Fruit fly (Drosophila melanogaster) whole organism, pupa: ENCODE data around the gene CG15130.

Experiments
- CG14655 ChIP-seq: fragments of 200-800 bp; sonication (Bioruptor generic); optimal IDR thresholded peaks from 3 replicates; lab custom pipeline; 2017; ENCODE audit warnings: mild to moderate bottlenecking, missing biosample characterization, missing genetic modification reagents, missing genetic modification characterization
- CG17806 ChIP-seq: fragments of 200-800 bp; sonication (Bioruptor generic); optimal IDR thresholded peaks from 2 replicates; lab custom pipeline; 2018; ENCODE audit warnings: missing biosample characterization, mild to moderate bottlenecking, missing genetic modification characterization, moderate library complexity
- CG32121 ChIP-seq: fragments of 200-800 bp; sonication (Bioruptor generic); IDR thresholded peaks from 2 replicates; pipeline ENCODE4 v1.3.6; 2022; ENCODE audit warnings: missing biosample characterization, missing genetic modification characterization
- CG34367 ChIP-seq: fragments of 200-800 bp; sonication (Bioruptor generic); optimal IDR thresholded peaks from 2 replicates; lab custom pipeline; 2018; ENCODE audit warnings: missing biosample characterization, mild to moderate bottlenecking, missing genetic modification characterization
- CG8159 ChIP-seq: fragments of 200-800 bp; sonication (Bioruptor generic); optimal IDR thresholded peaks from 3 replicates; lab custom pipeline; 2018; ENCODE audit warnings: missing biosample characterization, mild to moderate bottlenecking, missing genetic modification characterization, moderate library complexity
- CG8301 ChIP-seq: fragments of 200-800 bp; sonication (Bioruptor generic); optimal IDR thresholded peaks from 2 replicates; lab custom pipeline; 2018; ENCODE audit warnings: missing biosample characterization, mild to moderate bottlenecking, missing genetic modification characterization
- CG9948 ChIP-seq: fragments of 200-800 bp; sonication (Bioruptor generic); optimal IDR thresholded peaks from 2 replicates; lab custom pipeline; 2018; ENCODE audit warnings: missing biosample characterization, mild to moderate bottlenecking, missing genetic modification characterization, moderate library complexity
- EcR ChIP-seq: fragments of 200-800 bp; sonication (Bioruptor generic); optimal IDR thresholded peaks from 3 replicates; lab custom pipeline; 2019; ENCODE audit warnings: missing biosample characterization, missing genetic modification characterization, mild to moderate bottlenecking, moderate library complexity, missing genetic modification reagents
- Ets98B ChIP-seq: fragments of 200-800 bp; sonication (Bioruptor generic); IDR thresholded peaks from 2 replicates; pipeline ENCODE4 v1.3.6; 2022; ENCODE audit warnings: missing biosample characterization, missing genetic modification characterization
- Pif1B ChIP-seq: fragments of 200-800 bp; sonication (Bioruptor generic); optimal IDR thresholded peaks from 3 replicates; lab custom pipeline; 2016; ENCODE audit warnings: missing biosample characterization, missing genetic modification characterization
- Snoo ChIP-seq: fragments of 200-800 bp; sonication (Bioruptor generic); optimal IDR thresholded peaks from 3 replicates; lab custom pipeline; 2017; ENCODE audit warnings: missing biosample characterization, mild to moderate bottlenecking, missing genetic modification characterization, inconsistent platforms
- fd96Ca ChIP-seq: fragments of 200-800 bp; sonication (Bioruptor generic); IDR thresholded peaks from 3 replicates; pipeline ENCODE4 v1.3.6; 2022; ENCODE audit warnings: missing biosample characterization, missing genetic modification characterization
- gl ChIP-seq: fragments of 200-800 bp; sonication (Bioruptor generic); optimal IDR thresholded peaks from 2 replicates; lab custom pipeline; 2018; ENCODE audit warnings: missing biosample characterization, mild to moderate bottlenecking, missing genetic modification characterization
- rn ChIP-seq: fragments of 200-800 bp; sonication (Bioruptor generic); IDR thresholded peaks from 2 replicates; pipeline ENCODE4 v1.3.6; 2022; ENCODE audit warnings: missing biosample characterization, missing genetic modification characterization

DNA sequence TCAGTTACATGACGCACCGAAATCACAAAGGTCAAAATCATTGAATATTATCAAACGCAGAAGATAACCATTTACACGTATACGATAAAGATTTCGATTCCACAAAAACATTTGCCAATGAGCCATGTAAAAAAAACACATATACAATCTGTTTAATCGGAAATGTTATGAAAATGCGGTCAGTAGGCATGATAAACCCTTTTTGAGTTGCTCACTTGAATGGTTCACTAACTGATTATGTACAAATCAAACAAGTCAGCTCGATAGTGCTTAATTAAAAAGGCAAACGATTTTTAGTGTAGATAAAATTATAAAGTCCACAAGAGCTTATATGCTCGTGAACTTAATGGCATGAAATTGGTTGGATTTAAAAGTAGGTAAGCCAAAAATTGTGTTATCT is 27.4 kb downstream of the CG15130 start:
- TF ChIP-seq EcR (GFP tag; lab: Kevin White, UChicago), result no peak
- no peak for TF ChIP-seq Pif1B
- no peak for TF ChIP-seq fd96Ca (GFP tag; lab: Robert Waterston, UW)
- no peak for TF ChIP-seq rn (GFP tag; lab: Robert Waterston, UW)
- TF ChIP-seq Snoo, result no peak
- TF ChIP-seq CG8301, result no peak
- no peak for TF ChIP-seq gl (tag; lab: Kevin White, UChicago)
- TF ChIP-seq CG14655, result no peak
- no peak for TF ChIP-seq CG9948 (tag; lab: Kevin White, UChicago)
- no peak for TF ChIP-seq CG8159 (tag; lab: Kevin White, UChicago)
- TF ChIP-seq Ets98B (GFP tag; lab: Robert Waterston, UW), result no peak
- no peak for TF ChIP-seq CG32121 (GFP tag; lab: Robert Waterston, UW)
- TF ChIP-seq CG34367 (tag; lab: Kevin White, UChicago), result no peak
- TF ChIP-seq CG17806 (tag; lab: Kevin White, UChicago), result no peak
